Fruit fly (Drosophila melanogaster): ENCODE measurements around the gene CG5674.

DNA sequence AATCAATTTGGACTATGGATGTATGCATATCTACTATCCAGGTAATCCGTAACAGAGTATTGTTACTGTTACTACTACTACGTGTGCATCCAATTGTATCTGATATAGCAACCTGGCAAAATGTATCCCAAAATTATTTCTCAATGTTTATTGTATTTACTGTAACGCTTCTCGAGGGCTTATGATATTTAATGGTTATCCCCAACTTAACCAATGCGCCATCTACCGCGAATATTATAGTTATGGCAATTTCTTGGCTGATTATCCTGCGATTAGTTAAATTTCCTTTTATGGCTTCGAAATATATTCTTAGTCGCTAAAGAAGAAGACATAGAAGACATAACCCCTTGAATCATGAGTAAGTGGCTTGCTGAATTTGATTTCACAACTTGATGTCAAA, 531 bp downstream of the CG5674 start:
- no peak for TF ChIP-seq h (optimal IDR thresholded peaks at IDR 0.05)
- no peak for TF ChIP-seq psq (optimal IDR thresholded peaks at IDR 0.05)
- TF ChIP-seq ttk (optimal IDR thresholded peaks at IDR 0.05), result no peak
- TF ChIP-seq Myc (optimal IDR thresholded peaks at IDR 0.05), result no peak
- TF ChIP-seq Sin3A (optimal IDR thresholded peaks at IDR 0.05), result no peak
- TF ChIP-seq insv (optimal IDR thresholded peaks at IDR 0.05), result no peak
